Worm (Caenorhabditis elegans) whole organism, L4/young adult: Measurements from ENCODE around the gene epac-1.

Experiments
- W03F9.2 ChIP-seq: fragments of 150-350 bp; optimal IDR thresholded peaks from 2 replicates; lab custom pipeline; 2014; ENCODE audit warnings: missing biosample characterization, missing genetic modification characterization
- dao-5 ChIP-seq: sonication (generic microtip); optimal IDR thresholded peaks from 2 replicates; lab custom pipeline; 2016; ENCODE audit warnings: missing genotype, missing genetic modification characterization, moderate library complexity, missing compliant biosample characterization
- him-1 ChIP-seq: sonication (generic microtip); optimal IDR thresholded peaks from 2 replicates; lab custom pipeline; 2016; ENCODE audit warnings: missing genotype, missing genetic modification reagents, missing genetic modification characterization, missing compliant biosample characterization

ce11 chrIII:10209703-10210102 lies 20.7 kb downstream of the epac-1 start, which contains the start of gene T20G5.9:
- no peak for TF ChIP-seq him-1
- no peak for TF ChIP-seq dao-5
- no peak for TF ChIP-seq W03F9.2 (tag; lab: Kevin White, UChicago)
